Worm (Caenorhabditis elegans): ENCODE measurements around the gene F26F12.3.

DNA sequence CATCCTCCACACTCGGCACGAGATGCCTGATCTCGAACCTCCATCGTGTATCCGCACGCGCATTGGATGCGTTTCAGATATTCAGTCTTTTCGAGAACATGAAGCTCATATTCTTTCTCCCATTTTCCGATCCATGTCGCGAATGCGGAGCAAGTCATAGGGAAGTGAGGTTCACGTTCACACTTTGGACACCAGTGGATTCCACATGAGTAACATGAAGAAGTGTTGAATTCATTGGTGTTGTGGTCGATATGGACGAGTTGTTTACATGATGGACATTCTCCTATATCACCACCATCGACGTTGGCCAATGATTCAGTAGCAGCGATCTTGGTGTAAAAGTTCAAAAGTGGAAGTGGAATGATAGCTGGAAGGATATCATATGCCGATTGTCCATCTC lies 4.6 kb downstream of the F26F12.3 start:
- no peak for TF ChIP-seq fos-1 (tag; optimal IDR thresholded peaks at IDR 0.05)
- no peak for TF ChIP-seq aly-2 (tag; optimal IDR thresholded peaks at IDR 0.05)
- no peak for TF ChIP-seq egl-27 (tag; optimal IDR thresholded peaks at IDR 0.05)
- TF ChIP-seq lin-13 (GFP tag; optimal IDR thresholded peaks at IDR 0.05): no peak
- no peak for TF ChIP-seq saeg-2 (GFP tag; IDR thresholded peaks at IDR 0.05)
- no peak for TF ChIP-seq hif-1 (tag; optimal IDR thresholded peaks at IDR 0.05)
- TF ChIP-seq nhr-11 (tag; optimal IDR thresholded peaks at IDR 0.05): no peak
- no peak for TF ChIP-seq ces-1 (GFP tag; optimal IDR thresholded peaks at IDR 0.05)
- TF ChIP-seq fkh-10 (GFP tag; optimal IDR thresholded peaks at IDR 0.05): no peak
- TF ChIP-seq R02D3.7 (tag; optimal IDR thresholded peaks at IDR 0.05): no peak
- TF ChIP-seq hmg-1.1 (GFP tag; IDR thresholded peaks at IDR 0.05): no peak
- TF ChIP-seq nhr-77 (tag; optimal IDR thresholded peaks at IDR 0.05): no peak
- TF ChIP-seq pqm-1 (tag; optimal IDR thresholded peaks at IDR 0.05): no peak

Measured in whole organism, L4 larva.